Worm (Caenorhabditis elegans) whole organism, midembryonic: Measurements from ENCODE around the gene K11H12.3.

Source experiments
- T22C8.4 ChIP-seq: fragments of 200-800 bp; sonication (Bioruptor generic); IDR thresholded peaks from 2 replicates; pipeline ENCODE4 v1.3.6; 2022; ENCODE audit warnings: missing genetic modification characterization, missing compliant biosample characterization
- cog-1 ChIP-seq: sonication (generic microtip); optimal IDR thresholded peaks from 2 replicates; lab custom pipeline; 2016; ENCODE audit warnings: missing genetic modification characterization, missing compliant biosample characterization
- flt-1 ChIP-seq: fragments of 200-800 bp; sonication (Bioruptor generic); IDR thresholded peaks from 2 replicates; pipeline ENCODE4 v1.3.6; 2022; ENCODE audit warnings: missing genetic modification characterization, missing compliant biosample characterization
- klf-2 ChIP-seq: fragments of 200-800 bp; sonication (Bioruptor generic); conservative IDR thresholded peaks from 2 replicates; pipeline ENCODE4 v1.3.6; 2022; ENCODE audit warnings: missing genetic modification reagents, missing genetic modification characterization, missing compliant biosample characterization
- med-1 ChIP-seq: sonication (generic microtip); optimal IDR thresholded peaks from 2 replicates; lab custom pipeline; 2017; ENCODE audit warnings: missing genetic modification characterization, mild to moderate bottlenecking, missing compliant biosample characterization, antibody characterized with exemption, missing genetic modification reagents; ENCODE audit not compliant: insufficient read depth
- ref-1 ChIP-seq: fragments of 200-800 bp; sonication (Bioruptor generic); conservative IDR thresholded peaks from 2 replicates; pipeline ENCODE4 v1.3.6; 2022; ENCODE audit warnings: missing genetic modification reagents, missing genetic modification characterization, missing compliant biosample characterization
- tab-1 ChIP-seq: fragments of 200-800 bp; sonication (Bioruptor generic); IDR thresholded peaks from 2 replicates; pipeline ENCODE4 v1.3.6; 2022; ENCODE audit warnings: missing genetic modification characterization, missing compliant biosample characterization
- ztf-29 ChIP-seq: fragments of 200-800 bp; sonication (Bioruptor generic); IDR thresholded peaks from 2 replicates; pipeline ENCODE4 v1.3.6; 2022; ENCODE audit warnings: missing genetic modification reagents, missing genetic modification characterization, missing compliant biosample characterization

- no peak for TF ChIP-seq T22C8.4 (GFP tag; lab: Robert Waterston, UW)
- no peak for TF ChIP-seq cog-1 (tag; lab: Kevin White, UChicago)
- no peak for TF ChIP-seq ztf-29
- TF ChIP-seq ref-1 (GFP tag; lab: Robert Waterston, UW), result no peak
- no peak for TF ChIP-seq med-1 (GFP tag; lab: Kevin White, UChicago)
- TF ChIP-seq flt-1, result no peak
- TF ChIP-seq tab-1, result no peak
- TF ChIP-seq klf-2 (GFP tag; lab: Robert Waterston, UW), result no peak
Observed at ce11 chrIV:670455-670854, 2.8 kb downstream of the K11H12.3 start, which contains the start of gene K11H12.11.
